Fruit fly (Drosophila melanogaster): ENCODE results near the gene CG13300.

CG13300 gene

dm6 chr3L:6336248-6336858, 15.8 kb downstream of the CG13300 start:
- TF ChIP-seq Eip93F (GFP tag; optimal IDR thresholded peaks at IDR 0.05) = no peak
- TF ChIP-seq CG6808 (GFP tag; optimal IDR thresholded peaks at IDR 0.05) = no peak
- TF ChIP-seq Ets96B (tag; optimal IDR thresholded peaks at IDR 0.05) = no peak
- no peak for TF ChIP-seq Sox14 (GFP tag; optimal IDR thresholded peaks at IDR 0.05)
- no peak for TF ChIP-seq CG10631 (GFP tag; optimal IDR thresholded peaks at IDR 0.05)
- no peak for TF ChIP-seq vri (GFP tag; optimal IDR thresholded peaks at IDR 0.05)
- no peak for TF ChIP-seq dsx (GFP tag; optimal IDR thresholded peaks at IDR 0.05; ENCODE audit: poor library complexity, severe bottlenecking)
- TF ChIP-seq topi (GFP tag; optimal IDR thresholded peaks at IDR 0.05) = no peak
- TF ChIP-seq CG8632 (GFP tag; optimal IDR thresholded peaks at IDR 0.05) = no peak
- no peak for TF ChIP-seq Ets21C (GFP tag; optimal IDR thresholded peaks at IDR 0.05)
- no peak for TF ChIP-seq CG8119 (GFP tag; IDR thresholded peaks at IDR 0.05)
- no peak for TF ChIP-seq CG6163 (GFP tag; IDR thresholded peaks at IDR 0.05)
- no peak for TF ChIP-seq CG16779 (tag; optimal IDR thresholded peaks at IDR 0.05)
- TF ChIP-seq CG31627 (GFP tag; optimal IDR thresholded peaks at IDR 0.05) = no peak
- no peak for TF ChIP-seq Met (GFP tag; optimal IDR thresholded peaks at IDR 0.05)

DNA sequence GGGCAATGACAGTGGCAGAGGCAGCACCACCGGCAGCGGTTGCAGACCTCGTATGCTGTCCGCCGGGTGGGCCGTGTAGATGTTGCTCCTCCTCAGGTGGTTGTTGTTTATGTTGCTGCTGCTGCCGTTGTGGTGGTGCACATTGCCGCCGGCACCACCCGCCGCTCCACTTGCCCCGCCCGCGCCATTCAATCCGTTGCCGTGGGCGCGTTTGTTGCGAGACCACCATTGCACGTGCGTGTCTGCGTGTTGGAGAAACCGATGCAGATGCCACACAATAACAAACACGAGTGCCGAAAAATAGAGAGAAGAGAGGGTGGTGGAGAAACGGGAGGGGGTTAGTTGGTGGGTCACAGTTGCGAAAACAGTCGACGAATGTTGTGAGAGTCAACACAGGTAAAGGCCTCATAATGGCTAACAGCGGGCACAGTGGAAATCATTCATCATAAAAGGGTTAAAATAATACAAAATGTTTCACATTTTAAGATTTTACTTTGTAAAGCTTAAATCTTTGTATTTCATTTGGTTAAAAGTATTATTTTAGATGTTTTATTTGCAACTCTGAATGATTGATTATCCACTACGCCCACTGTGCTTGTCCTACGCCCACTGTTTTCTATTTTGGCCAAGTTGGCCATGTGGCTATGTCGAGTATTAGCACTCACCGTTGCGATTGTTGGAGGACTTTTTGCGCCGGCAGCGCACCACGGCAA, 20.6 kb downstream of the CG13300 start:
- no peak for TF ChIP-seq fkh (GFP tag; optimal IDR thresholded peaks at IDR 0.05)
- TF ChIP-seq acj6 (GFP tag; optimal IDR thresholded peaks at IDR 0.05) = peak; percentile 27
- TF ChIP-seq Sox15 (GFP tag; optimal IDR thresholded peaks at IDR 0.05) = no peak
- TF ChIP-seq CG10631 (GFP tag; optimal IDR thresholded peaks at IDR 0.05) = peak; percentile 16
- TF ChIP-seq CG1621 (tag; optimal IDR thresholded peaks at IDR 0.05) = no peak
- TF ChIP-seq Met (GFP tag; optimal IDR thresholded peaks at IDR 0.05) = no peak
- TF ChIP-seq CG34406 (GFP tag; optimal IDR thresholded peaks at IDR 0.05) = no peak
- TF ChIP-seq Sox14 (GFP tag; optimal IDR thresholded peaks at IDR 0.05) = peak; percentile 13
- peak in 1 of 2 experiments; percentile 83 for TF ChIP-seq ss (GFP tag; optimal IDR thresholded peaks at IDR 0.05)
- no peak for TF ChIP-seq Blimp-1 (GFP tag; optimal IDR thresholded peaks at IDR 0.05)
- TF ChIP-seq Sox102F (GFP tag; optimal IDR thresholded peaks at IDR 0.05) = no peak
- peak; percentile 68 for TF ChIP-seq CG32006 (GFP tag; optimal IDR thresholded peaks at IDR 0.05)
- TF ChIP-seq Ets96B (tag; optimal IDR thresholded peaks at IDR 0.05) = peak; percentile 25
- peak; percentile 73 for TF ChIP-seq Hr4 (GFP tag; optimal IDR thresholded peaks at IDR 0.05)
- peak; percentile 85 for TF ChIP-seq Eip78C (GFP tag)
- no peak for TF ChIP-seq fd85E (GFP tag; optimal IDR thresholded peaks at IDR 0.05)
- TF ChIP-seq CG11762 (GFP tag; optimal IDR thresholded peaks at IDR 0.05; ENCODE audit: insufficient read depth) = no peak
- TF ChIP-seq CG10669 (GFP tag; optimal IDR thresholded peaks at IDR 0.05) = peak; percentile 10
- no peak for TF ChIP-seq Eip93F (GFP tag; optimal IDR thresholded peaks at IDR 0.05)
- peak; percentile 67; the same call in 2 of the 3 replicates for TF ChIP-seq eg (GFP tag; IDR thresholded peaks at IDR 0.05)
- no peak for TF ChIP-seq lz (GFP tag; optimal IDR thresholded peaks at IDR 0.05)
- no peak for TF ChIP-seq Gug (GFP tag; IDR thresholded peaks at IDR 0.05)
- TF ChIP-seq CG6163 (GFP tag; IDR thresholded peaks at IDR 0.05) = peak; percentile 72
- TF ChIP-seq Lpt (GFP tag; optimal IDR thresholded peaks at IDR 0.05) = peak; percentile 19
- no peak for TF ChIP-seq CG3032 (tag; optimal IDR thresholded peaks at IDR 0.05)
- TF ChIP-seq CG16779 (tag; optimal IDR thresholded peaks at IDR 0.05) = peak; percentile 2
- TF ChIP-seq CG8319 (GFP tag; optimal IDR thresholded peaks at IDR 0.05) = no peak
- no peak for TF ChIP-seq CG11294 (GFP tag; IDR thresholded peaks at IDR 0.05)
- TF ChIP-seq CG6792 (GFP tag; optimal IDR thresholded peaks at IDR 0.05) = no peak
- no peak for TF ChIP-seq cyc (GFP tag; optimal IDR thresholded peaks at IDR 0.05)
- TF ChIP-seq achi (GFP tag; optimal IDR thresholded peaks at IDR 0.05) = peak; percentile 14
- TF ChIP-seq CG6276 (GFP tag; optimal IDR thresholded peaks at IDR 0.05) = peak; percentile 69
- no peak for TF ChIP-seq Ets21C (GFP tag; optimal IDR thresholded peaks at IDR 0.05)
- TF ChIP-seq svp (GFP tag) = peak; percentile 45
- no peak for TF ChIP-seq CG8632 (GFP tag; optimal IDR thresholded peaks at IDR 0.05)
- TF ChIP-seq esn (GFP tag; optimal IDR thresholded peaks at IDR 0.05) = no peak
- TF ChIP-seq vri (GFP tag; optimal IDR thresholded peaks at IDR 0.05) = no peak
- TF ChIP-seq CG31627 (GFP tag; optimal IDR thresholded peaks at IDR 0.05) = no peak
- TF ChIP-seq fd59A (GFP tag; optimal IDR thresholded peaks at IDR 0.05) = no peak
- peak; percentile 56 for TF ChIP-seq CG4318 (GFP tag; optimal IDR thresholded peaks at IDR 0.05)
- peak; percentile 31 for TF ChIP-seq CG3919 (GFP tag; optimal IDR thresholded peaks at IDR 0.05)
- peak; percentile 31 for TF ChIP-seq OdsH (GFP tag; optimal IDR thresholded peaks at IDR 0.05)
- peak; percentile 7 for TF ChIP-seq CG6808 (GFP tag; optimal IDR thresholded peaks at IDR 0.05)
